Fruit fly (Drosophila melanogaster) Kc167 (cell line): ENCODE results near the gene jumu.

Experiments used
- Myc ChIP-seq: fragments of >200 bp; optimal IDR thresholded peaks from 2 replicates; lab custom pipeline; 2017; ENCODE audit warnings: missing external identifiers
- Sin3A ChIP-seq: fragments of >200 bp; optimal IDR thresholded peaks from 2 replicates; lab custom pipeline; 2018; ENCODE audit warnings: missing external identifiers
- h ChIP-seq: fragments of >200 bp; optimal IDR thresholded peaks from 3 replicates; lab custom pipeline; 2018; ENCODE audit warnings: missing external identifiers

- TF ChIP-seq Sin3A (no peak), h (no peak), Myc (lab: Kevin White, UChicago) (no peak)
Observed at dm6 chr3R:10357364-10357676, 7.3 kb downstream of the jumu start.
